Worm (Caenorhabditis elegans): ENCODE results near the gene T19D12.10.

ce11 chrII:6661211-6661610 is 2.5 kb upstream of the T19D12.10 start, which contains the start of gene T19D12.2:
- TF ChIP-seq dao-5 (tag; optimal IDR thresholded peaks at IDR 0.05) (no peak), W03F9.2 (tag; optimal IDR thresholded peaks at IDR 0.05) (no peak), him-1 (tag; optimal IDR thresholded peaks at IDR 0.05) (no peak)
